Fruit fly (Drosophila melanogaster) whole organism, embryonic: Measurements from ENCODE around the gene hop.

Source experiments
- Antp ChIP-seq: fragments of 200-800 bp; sonication (Bioruptor generic); optimal IDR thresholded peaks from 3 replicates; lab custom pipeline; 2016; ENCODE audit warnings: missing biosample characterization, missing genetic modification characterization
- Blimp-1 ChIP-seq: fragments of 200-800 bp; sonication (Bioruptor generic); optimal IDR thresholded peaks from 3 replicates; lab custom pipeline; 2018; ENCODE audit warnings: missing biosample characterization, missing genetic modification characterization, mild to moderate bottlenecking, moderate library complexity, missing genetic modification reagents
- CG10267 ChIP-seq: fragments of 200-800 bp; sonication (Bioruptor generic); optimal IDR thresholded peaks from 2 replicates; lab custom pipeline; 2018; ENCODE audit warnings: missing biosample characterization, mild to moderate bottlenecking, missing genetic modification characterization, moderate library complexity
- CG12104 ChIP-seq: fragments of 200-800 bp; sonication (Bioruptor generic); optimal IDR thresholded peaks from 3 replicates; lab custom pipeline; 2016; ENCODE audit warnings: missing biosample characterization, missing genetic modification characterization
- CG12219 ChIP-seq: fragments of 200-800 bp; sonication (Bioruptor generic); optimal IDR thresholded peaks from 3 replicates; lab custom pipeline; 2018; ENCODE audit warnings: missing biosample characterization, mild to moderate bottlenecking, missing genetic modification characterization
- CG13775 ChIP-seq: fragments of 200-800 bp; sonication (Bioruptor generic); optimal IDR thresholded peaks from 3 replicates; lab custom pipeline; 2017; ENCODE audit warnings: missing biosample characterization, mild to moderate bottlenecking, missing genetic modification characterization
- CG15514 ChIP-seq: fragments of 200-800 bp; sonication (Bioruptor generic); optimal IDR thresholded peaks from 3 replicates; lab custom pipeline; 2017; ENCODE audit warnings: missing biosample characterization, missing genetic modification characterization, mild to moderate bottlenecking, moderate library complexity, missing genetic modification reagents
- CG18599 ChIP-seq: fragments of 200-800 bp; sonication (Bioruptor generic); optimal IDR thresholded peaks from 3 replicates; lab custom pipeline; 2017; ENCODE audit warnings: missing biosample characterization, missing genetic modification characterization, mild to moderate bottlenecking, moderate library complexity, missing genetic modification reagents
- CG18619 ChIP-seq: fragments of 200-800 bp; sonication (Bioruptor generic); optimal IDR thresholded peaks from 3 replicates; lab custom pipeline; 2017; ENCODE audit warnings: missing biosample characterization, mild to moderate bottlenecking, missing genetic modification characterization
- CG30020 ChIP-seq: fragments of 200-800 bp; optimal IDR thresholded peaks from 2 replicates; lab custom pipeline; 2019; ENCODE audit warnings: missing biosample characterization, mild to moderate bottlenecking, missing genetic modification characterization, moderate library complexity
- CG31365 ChIP-seq: fragments of 200-800 bp; sonication (Bioruptor generic); optimal IDR thresholded peaks from 2 replicates; lab custom pipeline; 2018; ENCODE audit warnings: missing biosample characterization, mild to moderate bottlenecking, missing genetic modification characterization
- CG33213 ChIP-seq: fragments of 200-800 bp; sonication (Bioruptor generic); optimal IDR thresholded peaks from 3 replicates; lab custom pipeline; 2016; ENCODE audit warnings: missing biosample characterization, missing genetic modification characterization
- CG4282 ChIP-seq: fragments of 200-800 bp; sonication (Bioruptor generic); optimal IDR thresholded peaks from 2 replicates; lab custom pipeline; 2016; ENCODE audit warnings: missing biosample characterization, missing genetic modification characterization
- CG4328 ChIP-seq: fragments of 200-800 bp; sonication (Bioruptor generic); optimal IDR thresholded peaks from 3 replicates; lab custom pipeline; 2017; ENCODE audit warnings: missing biosample characterization, missing genetic modification reagents, missing genetic modification characterization
- CG5245 ChIP-seq: fragments of 200-800 bp; sonication (Bioruptor generic); optimal IDR thresholded peaks from 3 replicates; lab custom pipeline; 2016; ENCODE audit warnings: missing biosample characterization, missing genetic modification characterization
- CG6175 ChIP-seq: fragments of 200-800 bp; sonication (Bioruptor generic); IDR thresholded peaks from 3 replicates; pipeline ENCODE4 v1.3.6; 2022; ENCODE audit warnings: missing biosample characterization, missing genetic modification characterization
- CG6683 ChIP-seq: fragments of 200-800 bp; sonication (Bioruptor generic); optimal IDR thresholded peaks from 2 replicates; lab custom pipeline; 2017; ENCODE audit warnings: missing biosample characterization, mild to moderate bottlenecking, missing genetic modification characterization, missing genetic modification reagents
- CG6813 ChIP-seq: fragments of 200-800 bp; sonication (Bioruptor generic); optimal IDR thresholded peaks from 2 replicates; lab custom pipeline; 2017; ENCODE audit warnings: missing biosample characterization, missing genetic modification characterization, mild to moderate bottlenecking, moderate library complexity, missing genetic modification reagents
- CG7271 ChIP-seq: fragments of 200-800 bp; sonication (Bioruptor generic); optimal IDR thresholded peaks from 2 replicates; lab custom pipeline; 2018; ENCODE audit warnings: missing biosample characterization, mild to moderate bottlenecking, missing genetic modification characterization, moderate library complexity
- CG7357 ChIP-seq: fragments of 200-800 bp; sonication (Bioruptor generic); IDR thresholded peaks from 3 replicates; pipeline ENCODE4 v1.3.6; 2022; ENCODE audit warnings: missing biosample characterization, missing genetic modification characterization
- CG7786 ChIP-seq: fragments of 200-800 bp; sonication (Bioruptor generic); optimal IDR thresholded peaks from 2 replicates; lab custom pipeline; 2016; ENCODE audit warnings: missing biosample characterization, missing genetic modification characterization
- CG7839 ChIP-seq: fragments of 200-800 bp; sonication (Bioruptor generic); optimal IDR thresholded peaks from 3 replicates; lab custom pipeline; 2018; ENCODE audit warnings: missing biosample characterization, mild to moderate bottlenecking, missing genetic modification characterization, moderate library complexity
- CG7987 ChIP-seq: fragments of 200-800 bp; sonication (Bioruptor generic); optimal IDR thresholded peaks from 2 replicates; lab custom pipeline; 2018; ENCODE audit warnings: missing biosample characterization, mild to moderate bottlenecking, missing genetic modification characterization, moderate library complexity
- CG9437 ChIP-seq: fragments of 200-800 bp; sonication (Bioruptor generic); optimal IDR thresholded peaks from 2 replicates; lab custom pipeline; 2018; ENCODE audit warnings: missing biosample characterization, mild to moderate bottlenecking, missing genetic modification characterization
- CG9932 ChIP-seq: fragments of 200-800 bp; sonication (Bioruptor generic); IDR thresholded peaks from 2 replicates; pipeline ENCODE4 v1.3.6; 2022; ENCODE audit warnings: missing biosample characterization, missing genetic modification characterization
- CTCF ChIP-seq: fragments of 200-800 bp; sonication (Bioruptor generic); optimal IDR thresholded peaks from 2 replicates; lab custom pipeline; 2017; ENCODE audit warnings: missing biosample characterization, mild to moderate bottlenecking, missing genetic modification characterization, moderate library complexity
- Dip2 ChIP-seq: fragments of 200-800 bp; sonication (Bioruptor generic); IDR thresholded peaks from 2 replicates; pipeline ENCODE4 v1.3.6; 2022; ENCODE audit warnings: missing biosample characterization, missing genetic modification characterization
- E2f2 ChIP-seq: fragments of 200-800 bp; sonication (Bioruptor generic); IDR thresholded peaks from 2 replicates; pipeline ENCODE4 v1.3.6; 2022; ENCODE audit warnings: missing biosample characterization, missing genetic modification characterization
- H2.0 ChIP-seq: fragments of 200-800 bp; sonication (Bioruptor generic); IDR thresholded peaks from 2 replicates; pipeline ENCODE4 v1.3.6; 2022; ENCODE audit warnings: missing biosample characterization, missing genetic modification characterization
- Mes4 ChIP-seq: fragments of 200-800 bp; sonication (Bioruptor generic); optimal IDR thresholded peaks from 2 replicates; lab custom pipeline; 2016; ENCODE audit warnings: missing biosample characterization, missing genetic modification characterization
- Nf-YA ChIP-seq: fragments of 200-800 bp; sonication (Bioruptor generic); IDR thresholded peaks from 2 replicates; pipeline ENCODE4 v1.3.6; 2022; ENCODE audit warnings: missing biosample characterization, missing genetic modification characterization
- Nf-YB ChIP-seq: fragments of 200-800 bp; sonication (Bioruptor generic); optimal IDR thresholded peaks from 3 replicates; lab custom pipeline; 2019; ENCODE audit warnings: missing biosample characterization, mild to moderate bottlenecking, missing genetic modification characterization, moderate library complexity
- Oli ChIP-seq: fragments of 200-800 bp; sonication (Bioruptor generic); optimal IDR thresholded peaks from 2 replicates; lab custom pipeline; 2018; ENCODE audit warnings: missing biosample characterization, mild to moderate bottlenecking, missing genetic modification characterization, moderate library complexity
- Optix ChIP-seq: fragments of 200-800 bp; sonication (Bioruptor generic); IDR thresholded peaks from 3 replicates; pipeline ENCODE4 v1.3.6; 2022; ENCODE audit warnings: missing biosample characterization, missing genetic modification characterization
- amos ChIP-seq: fragments of 200-800 bp; sonication (Bioruptor generic); IDR thresholded peaks from 2 replicates; pipeline ENCODE4 v1.3.6; 2022; ENCODE audit warnings: missing biosample characterization, missing genetic modification characterization; ENCODE audit not compliant: partially characterized antibody
- ap ChIP-seq: fragments of 200-800 bp; sonication (Bioruptor generic); IDR thresholded peaks from 2 replicates; pipeline ENCODE4 v1.3.6; 2022; ENCODE audit warnings: missing biosample characterization, missing genetic modification characterization
- bcd ChIP-seq: fragments of 200-800 bp; sonication (Bioruptor generic); optimal IDR thresholded peaks from 2 replicates; lab custom pipeline; 2017; ENCODE audit warnings: missing biosample characterization, mild to moderate bottlenecking, missing genetic modification characterization
- corto ChIP-seq: fragments of 200-800 bp; sonication (Bioruptor generic); optimal IDR thresholded peaks from 2 replicates; lab custom pipeline; 2016; ENCODE audit warnings: missing biosample characterization, mild to moderate bottlenecking, missing genetic modification characterization, moderate library complexity
- emc ChIP-seq: fragments of 200-800 bp; sonication (Bioruptor generic); optimal IDR thresholded peaks from 2 replicates; lab custom pipeline; 2016; ENCODE audit warnings: missing biosample characterization, missing genetic modification characterization
- esg ChIP-seq: fragments of 200-800 bp; sonication (Bioruptor generic); conservative IDR thresholded peaks from 2 replicates; pipeline ENCODE4 v1.3.6; 2022; ENCODE audit warnings: missing biosample characterization, missing genetic modification characterization
- fru ChIP-seq: fragments of >200 bp; optimal IDR thresholded peaks from 2 replicates; lab custom pipeline; 2017
- hkb ChIP-seq, 2 experiments: fragments of 200-800 bp in 1 of 2; fragments of >200 bp in 1 of 2; sonication (Bioruptor generic) in 1 of 2; IDR thresholded peaks in 1 of 2; optimal IDR thresholded peaks in 1 of 2; 2 replicates each; pipeline versions ENCODE4 v1.3.6 to Lab custom; 2017 to 2022; ENCODE audit warnings: missing biosample characterization in 1 of 2, missing genetic modification characterization in 1 of 2
- jing ChIP-seq: fragments of 200-800 bp; sonication (Bioruptor generic); optimal IDR thresholded peaks from 2 replicates; lab custom pipeline; 2018; ENCODE audit warnings: missing biosample characterization, mild to moderate bottlenecking, missing genetic modification characterization
- jumu ChIP-seq: fragments of 200-800 bp; sonication (Bioruptor generic); optimal IDR thresholded peaks from 3 replicates; lab custom pipeline; 2016; ENCODE audit warnings: missing biosample characterization, missing genetic modification characterization
- luna ChIP-seq: fragments of 200-800 bp; sonication (Bioruptor generic); optimal IDR thresholded peaks from 2 replicates; lab custom pipeline; 2016; ENCODE audit warnings: missing biosample characterization, missing genetic modification characterization
- mirr ChIP-seq: fragments of 200-800 bp; sonication (Bioruptor generic); optimal IDR thresholded peaks from 3 replicates; lab custom pipeline; 2018; ENCODE audit warnings: missing biosample characterization, mild to moderate bottlenecking, missing genetic modification characterization
- sc ChIP-seq, 3 experiments: fragments of >200 bp in 2 of 3; fragments of 200-800 bp in 1 of 3; sonication (Bioruptor generic) in 1 of 3; optimal IDR thresholded peaks; 2 replicates in 2 of 3; 3 replicates in 1 of 3; lab custom pipeline; 2017; ENCODE audit warnings: mild to moderate bottlenecking in 1 of 3, missing biosample characterization in 1 of 3, missing genetic modification characterization in 1 of 3, missing genetic modification reagents in 1 of 3
- schlank ChIP-seq: fragments of 200-800 bp; sonication (Bioruptor generic); optimal IDR thresholded peaks from 2 replicates; lab custom pipeline; 2018; ENCODE audit warnings: missing biosample characterization, mild to moderate bottlenecking, missing genetic modification characterization
- slou ChIP-seq: fragments of 200-800 bp; sonication (Bioruptor generic); optimal IDR thresholded peaks from 3 replicates; lab custom pipeline; 2016; ENCODE audit warnings: missing biosample characterization, missing genetic modification characterization
- tio ChIP-seq: fragments of 200-800 bp; sonication (Bioruptor generic); optimal IDR thresholded peaks from 2 replicates; lab custom pipeline; 2017; ENCODE audit warnings: missing biosample characterization, missing genetic modification characterization, inconsistent platforms
- tna ChIP-seq: fragments of 200-800 bp; sonication (Bioruptor generic); IDR thresholded peaks from 2 replicates; pipeline ENCODE4 v1.3.6; 2022; ENCODE audit warnings: missing biosample characterization, missing genetic modification characterization; ENCODE audit not compliant: partially characterized antibody

Gene hop

dm6 chrX:11359081-11359481, 8.8 kb downstream of the hop start, which contains the start of gene Pa1 (continued):
- TF ChIP-seq tna (peak; percentile 64), CG7839 (tag; lab: Kevin White, UChicago) (no peak), bcd (no peak), CG6175 (GFP tag; lab: Robert Waterston, UW) (no peak), Mes4 (GFP tag; lab: Kevin White, UChicago) (no peak), CG5245 (GFP tag; lab: Kevin White, UChicago) (no peak), CG10267 (tag; lab: Kevin White, UChicago) (peak; percentile 95), Nf-YA (GFP tag; lab: Robert Waterston, UW) (no peak), slou (GFP tag; lab: Kevin White, UChicago) (no peak), sc (optimal IDR thresholded peaks at IDR 0.05; lab: Kevin White, UChicago) (no peak), sc (GFP tag; optimal IDR thresholded peaks at IDR 0.05; lab: Kevin White, UChicago) (no peak), CG4282 (GFP tag; lab: Kevin White, UChicago) (no peak), Oli (no peak), CG7987 (GFP tag; lab: Kevin White, UChicago) (no peak), Blimp-1 (GFP tag; lab: Kevin White, UChicago) (no peak), CG6813 (GFP tag; lab: Kevin White, UChicago) (no peak), CG9932 (GFP tag; lab: Robert Waterston, UW) (0 out of 2 replicates have a peak, but pooled peaks have one; percentile 26), amos (GFP tag; lab: Robert Waterston, UW) (peak; percentile 70; the same call in 1 of the 2 replicates), Optix (GFP tag; lab: Robert Waterston, UW) (no peak), tio (GFP tag; lab: Kevin White, UChicago) (no peak), E2f2 (GFP tag; lab: Robert Waterston, UW) (peak; percentile 96), corto (GFP tag; lab: Kevin White, UChicago) (no peak), mirr (no peak), H2.0 (GFP tag; lab: Robert Waterston, UW) (no peak), CG15514 (GFP tag; lab: Kevin White, UChicago) (peak; percentile 92), jing (GFP tag; lab: Kevin White, UChicago) (no peak), CG6683 (no peak), CG18599 (no peak), Nf-YB (GFP tag; lab: Kevin White, UChicago) (no peak), jumu (GFP tag; lab: Kevin White, UChicago) (no peak), CG7271 (no peak), CG12104 (GFP tag; lab: Kevin White, UChicago) (no peak), schlank (no peak), CG4328 (GFP tag; lab: Kevin White, UChicago) (no peak), CG7786 (GFP tag; lab: Kevin White, UChicago) (no peak), emc (no peak), Dip2 (GFP tag; lab: Robert Waterston, UW) (no peak), hkb (optimal IDR thresholded peaks at IDR 0.05; lab: Kevin White, UChicago) (no peak), hkb (GFP tag; IDR thresholded peaks at IDR 0.05; lab: Robert Waterston, UW) (no peak), CG33213 (no peak), CG7357 (GFP tag; lab: Robert Waterston, UW) (no peak), Antp (GFP tag; lab: Kevin White, UChicago) (no peak), CG13775 (no peak), CG30020 (no peak), luna (no peak), CG12219 (GFP tag; lab: Kevin White, UChicago) (no peak), esg (no peak), CTCF (peak; percentile 37), fru (lab: Kevin White, UChicago) (no peak), CG9437 (no peak), ap (GFP tag; lab: Robert Waterston, UW) (no peak), CG31365 (tag; lab: Kevin White, UChicago) (no peak), CG18619 (GFP tag; lab: Kevin White, UChicago) (no peak)
